Fruit fly (Drosophila melanogaster): ENCODE measurements around the gene Pdp.

The Pdp gene

DNA sequence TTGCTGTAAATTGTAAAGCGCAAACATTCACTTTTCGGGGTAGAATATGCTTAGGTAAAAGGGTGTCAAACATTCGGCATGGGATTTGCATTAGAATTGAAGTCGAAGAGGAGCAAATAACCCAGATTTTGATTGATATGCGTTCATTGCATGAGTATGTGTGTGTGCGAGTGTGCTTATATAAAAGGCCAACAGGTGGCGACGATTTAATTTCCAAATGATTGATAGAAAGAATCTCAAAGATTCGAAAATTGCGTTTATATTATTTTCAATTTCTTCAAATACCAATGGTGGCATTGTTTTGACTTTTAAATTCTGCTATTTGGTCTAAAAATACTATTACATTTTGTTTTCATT lies 30.6 kb downstream of the Pdp start:
- TF ChIP-seq Pdp1 (GFP tag; optimal IDR thresholded peaks at IDR 0.05) (peak in 1 of 2 experiments; percentile 63), shn (GFP tag; optimal IDR thresholded peaks at IDR 0.05) (no peak), sens (GFP tag) (peak; percentile 69), Med (GFP tag) (no peak), Atf6 (GFP tag; IDR thresholded peaks at IDR 0.05) (peak; percentile 4; the same call in 1 of the 2 replicates), vfl (GFP tag; optimal IDR thresholded peaks at IDR 0.05) (peak; percentile 6), wdn (GFP tag; IDR thresholded peaks at IDR 0.05) (no peak), CG34376 (GFP tag; optimal IDR thresholded peaks at IDR 0.05) (no peak), sens-2 (GFP tag; IDR thresholded peaks at IDR 0.05) (no peak), CG33557 (GFP tag; optimal IDR thresholded peaks at IDR 0.05) (no peak), hbn (GFP tag; IDR thresholded peaks at IDR 0.05; ENCODE audit: partially characterized antibody) (no peak), Hsf (GFP tag; optimal IDR thresholded peaks at IDR 0.05) (no peak), CG11695 (GFP tag; IDR thresholded peaks at IDR 0.05) (0 out of 3 replicates have a peak, but pooled peaks have one; percentile 0), eve (GFP tag; optimal IDR thresholded peaks at IDR 0.05) (peak in 1 of 2 experiments; percentile 39), sim (GFP tag; IDR thresholded peaks at IDR 0.05) (no peak), Doc3 (GFP tag; IDR thresholded peaks at IDR 0.05; ENCODE audit: partially characterized antibody) (no peak), fd96Cb (tag; optimal IDR thresholded peaks at IDR 0.05) (peak; percentile 41), bigmax (GFP tag; optimal IDR thresholded peaks at IDR 0.05) (no peak), CG10543 (GFP tag; optimal IDR thresholded peaks at IDR 0.05) (no peak), CG30431 (GFP tag; optimal IDR thresholded peaks at IDR 0.05) (peak; percentile 11), CG7357 (GFP tag; IDR thresholded peaks at IDR 0.05) (0 out of 3 replicates have a peak, but pooled peaks have one; percentile 3), CG10267 (tag; optimal IDR thresholded peaks at IDR 0.05) (no peak), hkb (optimal IDR thresholded peaks at IDR 0.05) (no peak), hkb (GFP tag; IDR thresholded peaks at IDR 0.05) (no peak), gcm (GFP tag; optimal IDR thresholded peaks at IDR 0.05) (no peak)

- TF ChIP-seq pho (GFP tag; optimal IDR thresholded peaks at IDR 0.05) (peak; percentile 18), mirr (GFP tag; optimal IDR thresholded peaks at IDR 0.05) (peak; percentile 88), her (GFP tag; optimal IDR thresholded peaks at IDR 0.05) (peak; percentile 66), bab2 (GFP tag; optimal IDR thresholded peaks at IDR 0.05) (peak; percentile 95), sens (GFP tag) (peak; percentile 99), CG3847 (GFP tag; IDR thresholded peaks at IDR 0.05) (peak; percentile 38), ssp (GFP tag; IDR thresholded peaks at IDR 0.05) (peak; percentile 54), tap (tag; optimal IDR thresholded peaks at IDR 0.05) (peak; percentile 63), ap (GFP tag; IDR thresholded peaks at IDR 0.05) (peak; percentile 39; the same call in 1 of the 2 replicates), gsb-n (tag; optimal IDR thresholded peaks at IDR 0.05) (peak; percentile 35), CG6175 (GFP tag; IDR thresholded peaks at IDR 0.05) (peak; percentile 59; the same call in 1 of the 3 replicates), CG12299 (tag; optimal IDR thresholded peaks at IDR 0.05) (peak; percentile 67), CG14014 (GFP tag; IDR thresholded peaks at IDR 0.05) (peak; percentile 78), sr (GFP tag; IDR thresholded peaks at IDR 0.05) (peak; percentile 14; the same call in 1 of the 3 replicates), Drgx (GFP tag; IDR thresholded peaks at IDR 0.05) (peak; percentile 79), nmo (GFP tag; optimal IDR thresholded peaks at IDR 0.05) (peak; percentile 96), jumu (GFP tag; optimal IDR thresholded peaks at IDR 0.05) (peak; percentile 94), grn (GFP tag; optimal IDR thresholded peaks at IDR 0.05) (peak; percentile 64), D19B (GFP tag; optimal IDR thresholded peaks at IDR 0.05) (peak; percentile 94), esg (GFP tag; conservative IDR thresholded peaks at IDR 0.05) (peak; percentile 38; the same call in 1 of the 2 replicates), az2 (GFP tag; optimal IDR thresholded peaks at IDR 0.05) (peak; percentile 10), CG12769 (tag; optimal IDR thresholded peaks at IDR 0.05) (peak; percentile 89), CG11093 (GFP tag; IDR thresholded peaks at IDR 0.05) (peak; percentile 51; the same call in 1 of the 3 replicates), lab (GFP tag; optimal IDR thresholded peaks at IDR 0.05) (peak; percentile 86), CG10366 (GFP tag; IDR thresholded peaks at IDR 0.05) (peak; percentile 73), Ptx1 (GFP tag; IDR thresholded peaks at IDR 0.05) (peak; percentile 75)
Observed at dm6 chrX:7703001-7703864, 31.2 kb downstream of the Pdp start.
